Fruit fly (Drosophila melanogaster): ENCODE measurements around the gene Ras64B.

Gene Ras64B

dm6 chr3L:4186659-4187058, 47.8 kb downstream of the Ras64B start, which contains the start of gene VhaM9.7-c (continued):
- TF ChIP-seq CG9727 (GFP tag; optimal IDR thresholded peaks at IDR 0.05) (no peak), CG17568 (GFP tag; optimal IDR thresholded peaks at IDR 0.05) (no peak), Bgb (GFP tag; IDR thresholded peaks at IDR 0.05; ENCODE audit: partially characterized antibody) (0 out of 2 replicates have a peak, but pooled peaks have one; percentile 21), nmo (GFP tag; optimal IDR thresholded peaks at IDR 0.05) (peak; percentile 14), oc (tag; optimal IDR thresholded peaks at IDR 0.05) (no peak), CG30431 (GFP tag; optimal IDR thresholded peaks at IDR 0.05) (no peak), CG11504 (tag; optimal IDR thresholded peaks at IDR 0.05) (no peak), Atf3 (GFP tag; optimal IDR thresholded peaks at IDR 0.05) (no peak), Pdp1 (GFP tag; optimal IDR thresholded peaks at IDR 0.05) (peak; percentile 29 to 50), row (GFP tag; IDR thresholded peaks at IDR 0.05) (0 out of 3 replicates have a peak, but pooled peaks have one; percentile 7), fru (optimal IDR thresholded peaks at IDR 0.05) (no peak), ind (GFP tag; optimal IDR thresholded peaks at IDR 0.05) (peak; percentile 38), sc (optimal IDR thresholded peaks at IDR 0.05) (no peak), sc (GFP tag; optimal IDR thresholded peaks at IDR 0.05) (no peak), CrebB (tag; optimal IDR thresholded peaks at IDR 0.05) (no peak), twi (tag; optimal IDR thresholded peaks at IDR 0.05) (no peak), al (GFP tag; IDR thresholded peaks at IDR 0.05) (no peak), CG9215 (GFP tag; IDR thresholded peaks at IDR 0.05) (no peak), CG6791 (GFP tag; IDR thresholded peaks at IDR 0.05; ENCODE audit: partially characterized antibody) (no peak), Aef1 (GFP tag; IDR thresholded peaks at IDR 0.05) (no peak), usp (GFP tag; optimal IDR thresholded peaks at IDR 0.05) (no peak), pzg (GFP tag; optimal IDR thresholded peaks at IDR 0.05) (peak; percentile 69), esg (GFP tag; conservative IDR thresholded peaks at IDR 0.05) (no peak), ato (GFP tag; IDR thresholded peaks at IDR 0.05; ENCODE audit: partially characterized antibody) (no peak), CG17361 (GFP tag; IDR thresholded peaks at IDR 0.05) (no peak; the same call in 2 of the 3 replicates), Poxn (GFP tag; IDR thresholded peaks at IDR 0.05) (no peak), NC2α (GFP tag; optimal IDR thresholded peaks at IDR 0.05) (no peak), wor (GFP tag; IDR thresholded peaks at IDR 0.05) (no peak), insv (GFP tag; optimal IDR thresholded peaks at IDR 0.05) (no peak), h (optimal IDR thresholded peaks at IDR 0.05) (no peak), dmrt11E (tag; optimal IDR thresholded peaks at IDR 0.05) (no peak), btn (GFP tag; optimal IDR thresholded peaks at IDR 0.05) (no peak), CG4424 (GFP tag; optimal IDR thresholded peaks at IDR 0.05) (peak; percentile 30), sug (tag; optimal IDR thresholded peaks at IDR 0.05) (peak; percentile 26), CG13287 (GFP tag; IDR thresholded peaks at IDR 0.05; ENCODE audit: partially characterized antibody) (peak; percentile 55), CG16815 (GFP tag; optimal IDR thresholded peaks at IDR 0.05) (no peak), CG9797 (GFP tag; optimal IDR thresholded peaks at IDR 0.05) (peak; percentile 52), E2f2 (GFP tag; IDR thresholded peaks at IDR 0.05) (peak; percentile 87), CG4730 (GFP tag; IDR thresholded peaks at IDR 0.05) (no peak), CG9817 (tag; optimal IDR thresholded peaks at IDR 0.05) (peak; percentile 13), CG17612 (GFP tag; IDR thresholded peaks at IDR 0.05) (no peak), gce (GFP tag; IDR thresholded peaks at IDR 0.05) (no peak), inv (GFP tag; IDR thresholded peaks at IDR 0.05; ENCODE audit: partially characterized antibody) (no peak), Sox102F (GFP tag; optimal IDR thresholded peaks at IDR 0.05) (no peak), CG14965 (GFP tag; optimal IDR thresholded peaks at IDR 0.05; ENCODE audit: borderline replicate concordance) (no peak), Spps (tag; optimal IDR thresholded peaks at IDR 0.05) (no peak), CG13894 (tag; optimal IDR thresholded peaks at IDR 0.05) (no peak), Dek (tag; optimal IDR thresholded peaks at IDR 0.05) (peak; percentile 0), MBD-R2 (GFP tag; IDR thresholded peaks at IDR 0.05) (peak; percentile 91), abd-A (tag; optimal IDR thresholded peaks at IDR 0.05) (peak; percentile 51), repo (GFP tag; optimal IDR thresholded peaks at IDR 0.05) (no peak), CG6254 (GFP tag; optimal IDR thresholded peaks at IDR 0.05) (no peak)

Data from whole organism, embryonic.